Fruit fly (Drosophila melanogaster): ENCODE data around the gene CG5004.
A peak's percentile ranks its signal among the peaks of the same experiment; 100 is the strongest.

The CG5004 gene

dm6 chrX:17142940-17143534 lies 35.7 kb downstream of the CG5004 start, which contains the start of the genes mei-217 and mei-218:
mei-217 (minus strand) TSS chrX:17142990.
mei-218 (minus strand) TSS chrX:17142990.
- peak; percentile 8 for TF ChIP-seq CG17801 (GFP tag; optimal IDR thresholded peaks at IDR 0.05; ENCODE audit: partially characterized antibody)

dm6 chrX:17146529-17146928 lies 39.1 kb downstream of the CG5004 start:
- no peak for TF ChIP-seq CG17801 (GFP tag; optimal IDR thresholded peaks at IDR 0.05; ENCODE audit: partially characterized antibody)

dm6 chrX:17147983-17148637 lies 40.7 kb downstream of the CG5004 start, which contains the start of gene RpS5a:
RpS5a (minus strand) TSS chrX:17148264.
- peak; percentile 82 for TF ChIP-seq CG17801 (GFP tag; optimal IDR thresholded peaks at IDR 0.05; ENCODE audit: partially characterized antibody)

- TF ChIP-seq CG17801 (GFP tag; optimal IDR thresholded peaks at IDR 0.05; ENCODE audit: partially characterized antibody): peak; percentile 71
Measured at dm6 chrX:17148951-17149449, 41.6 kb downstream of the CG5004 start, which contains the start of gene Chchd2. Chchd2 (plus strand) TSS chrX:17149001.

dm6 chrX:17149652-17150266 lies 42.4 kb downstream of the CG5004 start:
- no peak for TF ChIP-seq CG17801 (GFP tag; optimal IDR thresholded peaks at IDR 0.05; ENCODE audit: partially characterized antibody)

- TF ChIP-seq CG17801 (GFP tag; optimal IDR thresholded peaks at IDR 0.05; ENCODE audit: partially characterized antibody): no peak
Measured at dm6 chrX:17150660-17151059, 43.3 kb downstream of the CG5004 start.

dm6 chrX:17159116-17159515 lies 51.7 kb downstream of the CG5004 start, which contains the start of gene xmas:
xmas (minus strand) TSS chrX:17159306.
- no peak for TF ChIP-seq CG17801 (GFP tag; optimal IDR thresholded peaks at IDR 0.05; ENCODE audit: partially characterized antibody)

- TF ChIP-seq CG17801 (GFP tag; optimal IDR thresholded peaks at IDR 0.05; ENCODE audit: partially characterized antibody): no peak
Measured at dm6 chrX:17159819-17160218, 52.4 kb downstream of the CG5004 start, which contains the start of gene baz. baz (plus strand) TSS chrX:17160006.

- no peak for TF ChIP-seq CG17801 (GFP tag; optimal IDR thresholded peaks at IDR 0.05; ENCODE audit: partially characterized antibody)
Measured at dm6 chrX:17160396-17161040, 53.1 kb downstream of the CG5004 start.

dm6 chrX:17162446-17163013 lies 55.1 kb downstream of the CG5004 start:
- TF ChIP-seq CG17801 (GFP tag; optimal IDR thresholded peaks at IDR 0.05; ENCODE audit: partially characterized antibody): no peak

dm6 chrX:17167304-17167703 lies 59.9 kb downstream of the CG5004 start:
- TF ChIP-seq CG17801 (GFP tag; optimal IDR thresholded peaks at IDR 0.05; ENCODE audit: partially characterized antibody): no peak

- TF ChIP-seq CG17801 (GFP tag; optimal IDR thresholded peaks at IDR 0.05; ENCODE audit: partially characterized antibody): peak; percentile 10
Measured at dm6 chrX:17170484-17170944, 63.1 kb downstream of the CG5004 start.

dm6 chrX:17172123-17172522 lies 64.7 kb downstream of the CG5004 start:
- no peak for TF ChIP-seq CG17801 (GFP tag; optimal IDR thresholded peaks at IDR 0.05; ENCODE audit: partially characterized antibody)

- TF ChIP-seq CG17801 (GFP tag; optimal IDR thresholded peaks at IDR 0.05; ENCODE audit: partially characterized antibody): no peak
Measured at dm6 chrX:17172777-17173315, 65.5 kb downstream of the CG5004 start.

All from ovary, adult (tissue).